Fruit fly (Drosophila melanogaster): Measurements from ENCODE around the gene CG32485.

CG32485 gene

dm6 chr3L:3096073-3096725, 46.1 kb downstream of the CG32485 start (continued):
- TF ChIP-seq CG8281 (tag; optimal IDR thresholded peaks at IDR 0.05) (no peak), CG15269 (tag; optimal IDR thresholded peaks at IDR 0.05) (peak; percentile 29), ranshi (GFP tag; IDR thresholded peaks at IDR 0.05) (no peak), ind (GFP tag; optimal IDR thresholded peaks at IDR 0.05) (peak; percentile 11), gce (GFP tag; IDR thresholded peaks at IDR 0.05) (no peak; the same call in 2 of the 3 replicates), Jarid2 (GFP tag; optimal IDR thresholded peaks at IDR 0.05) (no peak), scrt (GFP tag; optimal IDR thresholded peaks at IDR 0.05) (peak; percentile 16), pum (GFP tag; optimal IDR thresholded peaks at IDR 0.05) (no peak), B-H1 (GFP tag; IDR thresholded peaks at IDR 0.05) (no peak), hbn (GFP tag; IDR thresholded peaks at IDR 0.05; ENCODE audit: partially characterized antibody) (no peak), CG4404 (GFP tag; IDR thresholded peaks at IDR 0.05) (no peak), CG30403 (GFP tag; optimal IDR thresholded peaks at IDR 0.05) (no peak), Ets65A (GFP tag) (no peak), wek (GFP tag; optimal IDR thresholded peaks at IDR 0.05) (no peak), gcm2 (GFP tag; optimal IDR thresholded peaks at IDR 0.05) (no peak), Scr (GFP tag; IDR thresholded peaks at IDR 0.05; ENCODE audit: partially characterized antibody) (peak; percentile 74), CG42726 (GFP tag; IDR thresholded peaks at IDR 0.05; ENCODE audit: partially characterized antibody) (peak; percentile 88), CG30020 (tag; optimal IDR thresholded peaks at IDR 0.05) (no peak), Dad (GFP tag; optimal IDR thresholded peaks at IDR 0.05) (no peak), Dbx (GFP tag; IDR thresholded peaks at IDR 0.05) (0 out of 3 replicates have a peak, but pooled peaks have one; percentile 53), hth (optimal IDR thresholded peaks at IDR 0.05) (no peak), CG16815 (GFP tag; optimal IDR thresholded peaks at IDR 0.05) (no peak), fu2 (GFP tag; optimal IDR thresholded peaks at IDR 0.05) (no peak), D19A (tag; optimal IDR thresholded peaks at IDR 0.05) (no peak), ems (GFP tag; optimal IDR thresholded peaks at IDR 0.05) (no peak), grau (tag; optimal IDR thresholded peaks at IDR 0.05) (peak; percentile 40), CG3726 (GFP tag; IDR thresholded peaks at IDR 0.05) (no peak), CG10959 (GFP tag; IDR thresholded peaks at IDR 0.05) (peak; percentile 87), CG12769 (tag; optimal IDR thresholded peaks at IDR 0.05) (peak; percentile 3), Ssrp (tag; optimal IDR thresholded peaks at IDR 0.05) (no peak), Asciz (GFP tag; optimal IDR thresholded peaks at IDR 0.05) (no peak), CG1602 (GFP tag; optimal IDR thresholded peaks at IDR 0.05) (no peak), vnd (GFP tag; IDR thresholded peaks at IDR 0.05; ENCODE audit: partially characterized antibody) (peak; percentile 76), Xbp1 (GFP tag; optimal IDR thresholded peaks at IDR 0.05) (no peak), pho (GFP tag; optimal IDR thresholded peaks at IDR 0.05) (peak; percentile 11), CG17328 (GFP tag; IDR thresholded peaks at IDR 0.05) (no peak), br (optimal IDR thresholded peaks at IDR 0.05) (no peak), jumu (GFP tag; optimal IDR thresholded peaks at IDR 0.05) (no peak), Kr (GFP tag; optimal IDR thresholded peaks at IDR 0.05) (no peak), Poxn (GFP tag; IDR thresholded peaks at IDR 0.05) (no peak), CG13424 (tag; optimal IDR thresholded peaks at IDR 0.05) (peak; percentile 36), ato (GFP tag; IDR thresholded peaks at IDR 0.05; ENCODE audit: partially characterized antibody) (peak; percentile 93), unpg (GFP tag; optimal IDR thresholded peaks at IDR 0.05) (no peak), CG1233 (GFP tag; optimal IDR thresholded peaks at IDR 0.05) (no peak), Fer2 (tag; optimal IDR thresholded peaks at IDR 0.05) (peak; percentile 34), CG4617 (GFP tag; optimal IDR thresholded peaks at IDR 0.05; ENCODE audit: borderline replicate concordance) (no peak), CG12219 (GFP tag; optimal IDR thresholded peaks at IDR 0.05) (no peak), Gug (GFP tag; IDR thresholded peaks at IDR 0.05) (no peak), ase (GFP tag; IDR thresholded peaks at IDR 0.05) (no peak), CG14441 (GFP tag; IDR thresholded peaks at IDR 0.05) (no peak), CG17359 (tag; optimal IDR thresholded peaks at IDR 0.05) (peak; percentile 2)

Measured in whole organism, embryonic.